Worm (Caenorhabditis elegans) whole organism, late embryonic: ENCODE data around the gene T26C12.1.

Experiments
- C08G9.2 ChIP-seq: sonication (generic microtip); optimal IDR thresholded peaks from 2 replicates; lab custom pipeline; 2016; ENCODE audit warnings: mild to moderate bottlenecking, missing genetic modification characterization, moderate library complexity, missing compliant biosample characterization
- C38D4.7 ChIP-seq: fragments of 200-800 bp; sonication (Bioruptor generic); optimal IDR thresholded peaks from 2 replicates; lab custom pipeline; 2018; ENCODE audit warnings: mild to moderate bottlenecking, missing genetic modification characterization, moderate library complexity, missing compliant biosample characterization
- F13H6.1 ChIP-seq: sonication (generic microtip); optimal IDR thresholded peaks from 2 replicates; lab custom pipeline; 2016; ENCODE audit warnings: missing genetic modification characterization, missing compliant biosample characterization
- K02D7.2 ChIP-seq: sonication (generic microtip); optimal IDR thresholded peaks from 2 replicates; lab custom pipeline; 2017; ENCODE audit warnings: mild to moderate bottlenecking, missing genetic modification characterization, missing compliant biosample characterization
- T23F11.4 ChIP-seq: fragments of 200-800 bp; sonication (Bioruptor generic); optimal IDR thresholded peaks from 2 replicates; lab custom pipeline; 2018; ENCODE audit warnings: mild to moderate bottlenecking, missing genetic modification characterization, missing compliant biosample characterization
- ahr-1 ChIP-seq: sonication (generic microtip); optimal IDR thresholded peaks from 2 replicates; lab custom pipeline; 2016; ENCODE audit warnings: missing genetic modification characterization, missing compliant biosample characterization
- ceh-14 ChIP-seq: sonication (generic microtip); optimal IDR thresholded peaks from 2 replicates; lab custom pipeline; 2016; ENCODE audit warnings: missing genotype, missing genetic modification characterization, missing compliant biosample characterization
- ceh-18 ChIP-seq: sonication (generic microtip); optimal IDR thresholded peaks from 2 replicates; lab custom pipeline; 2016; ENCODE audit warnings: missing genetic modification characterization, missing compliant biosample characterization
- ceh-34 ChIP-seq: sonication (generic microtip); optimal IDR thresholded peaks from 2 replicates; lab custom pipeline; 2016; ENCODE audit warnings: mild to moderate bottlenecking, missing genetic modification characterization, missing compliant biosample characterization
- ceh-48 ChIP-seq: sonication (generic microtip); optimal IDR thresholded peaks from 2 replicates; lab custom pipeline; 2016; ENCODE audit warnings: missing genetic modification characterization, inconsistent platforms, missing compliant biosample characterization
- ceh-9 ChIP-seq: sonication (generic microtip); optimal IDR thresholded peaks from 2 replicates; lab custom pipeline; 2016; ENCODE audit warnings: mild to moderate bottlenecking, missing genetic modification characterization, inconsistent platforms, missing compliant biosample characterization
- dve-1 ChIP-seq: sonication (generic microtip); optimal IDR thresholded peaks from 2 replicates; lab custom pipeline; 2017; ENCODE audit warnings: antibody characterized with exemption, mild to moderate bottlenecking, missing genetic modification characterization, missing compliant biosample characterization
- elt-2 ChIP-seq: sonication (generic microtip); optimal IDR thresholded peaks from 2 replicates; lab custom pipeline; 2016; ENCODE audit warnings: missing genetic modification reagents, missing genetic modification characterization, missing compliant biosample characterization
- elt-4 ChIP-seq: sonication (generic microtip); optimal IDR thresholded peaks from 2 replicates; lab custom pipeline; 2016; ENCODE audit warnings: missing genetic modification characterization, missing compliant biosample characterization
- ets-4 ChIP-seq: sonication (generic microtip); optimal IDR thresholded peaks from 2 replicates; lab custom pipeline; 2016; ENCODE audit warnings: missing genetic modification characterization, missing compliant biosample characterization
- eyg-1 ChIP-seq: sonication (generic microtip); optimal IDR thresholded peaks from 2 replicates; lab custom pipeline; 2016; ENCODE audit warnings: missing genotype, missing genetic modification characterization, missing compliant biosample characterization
- fax-1 ChIP-seq: sonication (generic microtip); optimal IDR thresholded peaks from 2 replicates; lab custom pipeline; 2016; ENCODE audit warnings: missing genotype, missing genetic modification characterization, missing compliant biosample characterization
- fkh-6 ChIP-seq: sonication (generic microtip); optimal IDR thresholded peaks from 2 replicates; lab custom pipeline; 2016; ENCODE audit warnings: missing genetic modification characterization, missing compliant biosample characterization
- gmeb-2 ChIP-seq: sonication (generic microtip); optimal IDR thresholded peaks from 2 replicates; lab custom pipeline; 2016; ENCODE audit warnings: missing genetic modification characterization, inconsistent platforms, missing compliant biosample characterization
- hlh-13 ChIP-seq: fragments of 200-800 bp; sonication (Bioruptor generic); optimal IDR thresholded peaks from 2 replicates; lab custom pipeline; 2018; ENCODE audit warnings: mild to moderate bottlenecking, missing genetic modification characterization, missing compliant biosample characterization
- hlh-15 ChIP-seq: sonication (generic microtip); optimal IDR thresholded peaks from 2 replicates; lab custom pipeline; 2016; ENCODE audit warnings: missing genetic modification characterization, missing compliant biosample characterization
- hlh-30 ChIP-seq: sonication (generic microtip); optimal IDR thresholded peaks from 2 replicates; lab custom pipeline; 2017; ENCODE audit warnings: antibody characterized with exemption, missing genetic modification characterization, missing compliant biosample characterization; ENCODE audit not compliant: insufficient read depth
- hlh-6 ChIP-seq: sonication (generic microtip); optimal IDR thresholded peaks from 2 replicates; lab custom pipeline; 2016; ENCODE audit warnings: missing genotype, missing genetic modification characterization, missing compliant biosample characterization
- lim-6 ChIP-seq: sonication (generic microtip); optimal IDR thresholded peaks from 2 replicates; lab custom pipeline; 2016; ENCODE audit warnings: missing genetic modification characterization, missing compliant biosample characterization
- lin-11 ChIP-seq: fragments of 200-800 bp; sonication (Bioruptor generic); optimal IDR thresholded peaks from 2 replicates; lab custom pipeline; 2018; ENCODE audit warnings: mild to moderate bottlenecking, missing genetic modification characterization, missing compliant biosample characterization
- madf-2 ChIP-seq: sonication (generic microtip); optimal IDR thresholded peaks from 2 replicates; lab custom pipeline; 2017; ENCODE audit warnings: missing genetic modification characterization, missing compliant biosample characterization
- nfya-1 ChIP-seq: sonication (generic microtip); optimal IDR thresholded peaks from 2 replicates; lab custom pipeline; 2017; ENCODE audit warnings: missing genetic modification characterization, mild to moderate bottlenecking, missing compliant biosample characterization, antibody characterized with exemption, moderate library complexity
- nhr-11 ChIP-seq: fragments of 150-350 bp; optimal IDR thresholded peaks from 2 replicates; lab custom pipeline; 2014; ENCODE audit warnings: missing biosample characterization, missing genetic modification characterization
- nhr-232 ChIP-seq: sonication (generic microtip); optimal IDR thresholded peaks from 2 replicates; lab custom pipeline; 2016; ENCODE audit warnings: missing genetic modification characterization, missing compliant biosample characterization
- pag-3 ChIP-seq: sonication (generic microtip); optimal IDR thresholded peaks from 2 replicates; lab custom pipeline; 2016; ENCODE audit warnings: missing compliant biosample characterization, missing genetic modification characterization, borderline replicate concordance
- pat-9 ChIP-seq: fragments of 200-800 bp; sonication (Bioruptor generic); optimal IDR thresholded peaks from 2 replicates; lab custom pipeline; 2018; ENCODE audit warnings: mild to moderate bottlenecking, missing genetic modification characterization, moderate library complexity, missing compliant biosample characterization
- pax-1 ChIP-seq: fragments of 150-350 bp; optimal IDR thresholded peaks from 2 replicates; lab custom pipeline; 2014; ENCODE audit warnings: missing biosample characterization, missing genetic modification characterization
- pha-2 ChIP-seq: sonication (generic microtip); optimal IDR thresholded peaks from 2 replicates; lab custom pipeline; 2017; ENCODE audit warnings: mild to moderate bottlenecking, missing genetic modification characterization, missing compliant biosample characterization
- pha-4 ChIP-seq: fragments of 150-350 bp; optimal IDR thresholded peaks from 2 replicates; lab custom pipeline; 2018; ENCODE audit warnings: missing biosample characterization, missing genetic modification reagents, missing genetic modification characterization
- pqm-1 ChIP-seq: sonication (generic microtip); optimal IDR thresholded peaks from 2 replicates; lab custom pipeline; 2016; ENCODE audit warnings: missing genetic modification characterization, missing compliant biosample characterization
- ref-2 ChIP-seq: sonication (generic microtip); optimal IDR thresholded peaks from 2 replicates; lab custom pipeline; 2016; ENCODE audit warnings: missing genetic modification characterization, missing compliant biosample characterization
- rnt-1 ChIP-seq: sonication (generic microtip); optimal IDR thresholded peaks from 2 replicates; lab custom pipeline; 2016; ENCODE audit warnings: missing genetic modification characterization, missing compliant biosample characterization
- sdc-2 ChIP-seq: sonication (generic microtip); optimal IDR thresholded peaks from 2 replicates; lab custom pipeline; 2016; ENCODE audit warnings: missing genotype, missing genetic modification characterization, missing compliant biosample characterization
- sox-2 ChIP-seq: fragments of 200-800 bp; sonication (Bioruptor generic); IDR thresholded peaks from 2 replicates; pipeline ENCODE4 v1.3.6; 2022; ENCODE audit warnings: missing genetic modification reagents, missing genetic modification characterization, missing compliant biosample characterization
- syd-9 ChIP-seq: sonication (generic microtip); optimal IDR thresholded peaks from 2 replicates; lab custom pipeline; 2016; ENCODE audit warnings: mild to moderate bottlenecking, missing genetic modification characterization, moderate library complexity, missing compliant biosample characterization
- tbx-2 ChIP-seq: sonication (generic microtip); optimal IDR thresholded peaks from 2 replicates; lab custom pipeline; 2016; ENCODE audit warnings: missing genetic modification characterization, missing compliant biosample characterization
- tbx-7 ChIP-seq: sonication (generic microtip); optimal IDR thresholded peaks from 2 replicates; lab custom pipeline; 2016; ENCODE audit warnings: missing genotype, missing genetic modification characterization, missing compliant biosample characterization
- unc-3 ChIP-seq, 2 experiments: fragments of 200-800 bp in 1 of 2; sonication (Bioruptor generic) in 1 of 2; sonication (generic microtip) in 1 of 2; conservative IDR thresholded peaks in 1 of 2; optimal IDR thresholded peaks in 1 of 2; 2 replicates each; pipeline versions ENCODE4 v1.3.6 to Lab custom; 2016 to 2022; ENCODE audit warnings: missing compliant biosample characterization in 2 of 2, missing genetic modification characterization in 2 of 2, missing genetic modification reagents in 1 of 2
- unc-42 ChIP-seq: sonication (generic microtip); optimal IDR thresholded peaks from 2 replicates; lab custom pipeline; 2016; ENCODE audit warnings: missing genotype, missing genetic modification characterization, missing compliant biosample characterization
- ztf-16 ChIP-seq: sonication (generic microtip); optimal IDR thresholded peaks from 2 replicates; lab custom pipeline; 2017; ENCODE audit warnings: missing genetic modification characterization, missing compliant biosample characterization

The T26C12.1 gene

ce11 chrIV:3227549-3228139 lies 31.1 kb upstream of the T26C12.1 start (continued):
- no peak for TF ChIP-seq hlh-13 (GFP tag; lab: Kevin White, UChicago)
- no peak for TF ChIP-seq hlh-6 (tag; lab: Kevin White, UChicago)
- no peak for TF ChIP-seq ahr-1
- TF ChIP-seq pha-2 (tag; lab: Kevin White, UChicago) = peak; percentile 61
- TF ChIP-seq hlh-15 (tag; lab: Kevin White, UChicago) = no peak
- no peak for TF ChIP-seq ceh-14 (tag; lab: Kevin White, UChicago)
- no peak for TF ChIP-seq pag-3
- no peak for TF ChIP-seq syd-9 (tag; lab: Kevin White, UChicago)
- no peak for TF ChIP-seq lim-6
- TF ChIP-seq C08G9.2 (tag; lab: Kevin White, UChicago) = no peak
- peak; percentile 43 for TF ChIP-seq sdc-2 (tag; lab: Kevin White, UChicago)
- TF ChIP-seq sox-2 (GFP tag; lab: Robert Waterston, UW) = no peak
- no peak for TF ChIP-seq K02D7.2 (tag; lab: Kevin White, UChicago)
- TF ChIP-seq fax-1 (tag; lab: Kevin White, UChicago) = no peak
- TF ChIP-seq ceh-34 (tag; lab: Kevin White, UChicago) = peak; percentile 63
- TF ChIP-seq pqm-1 (tag; lab: Kevin White, UChicago) = peak; percentile 72
- TF ChIP-seq pat-9 (tag; lab: Kevin White, UChicago) = peak; percentile 33
- peak; percentile 11 for TF ChIP-seq dve-1 (tag; lab: Kevin White, UChicago)

ce11 chrIV:3231644-3232043 lies 27.1 kb upstream of the T26C12.1 start:
- peak; percentile 21 for TF ChIP-seq nfya-1
- no peak for TF ChIP-seq hlh-30 (tag; lab: Kevin White, UChicago)
- TF ChIP-seq tbx-7 (tag; lab: Kevin White, UChicago) = no peak
- TF ChIP-seq fkh-6 (tag; lab: Kevin White, UChicago) = no peak
- TF ChIP-seq ceh-18 = peak; percentile 55
- TF ChIP-seq eyg-1 = no peak
- no peak for TF ChIP-seq F13H6.1 (tag; lab: Kevin White, UChicago)
- no peak for TF ChIP-seq ceh-48 (tag; lab: Kevin White, UChicago)
- peak; percentile 38 for TF ChIP-seq rnt-1 (tag; lab: Kevin White, UChicago)
- peak; percentile 53 for TF ChIP-seq tbx-2
- no peak for TF ChIP-seq C08G9.2 (tag; lab: Kevin White, UChicago)
- no peak for TF ChIP-seq unc-3 (GFP tag; conservative IDR thresholded peaks at IDR 0.05; lab: Robert Waterston, UW)
- no peak for TF ChIP-seq unc-3 (tag; optimal IDR thresholded peaks at IDR 0.05; lab: Kevin White, UChicago)
- TF ChIP-seq ref-2 (tag; lab: Kevin White, UChicago) = no peak
- peak; percentile 73 for TF ChIP-seq elt-2
- no peak for TF ChIP-seq elt-4 (tag; lab: Kevin White, UChicago)
- no peak for TF ChIP-seq gmeb-2 (tag; lab: Kevin White, UChicago)
- no peak for TF ChIP-seq hlh-13 (GFP tag; lab: Kevin White, UChicago)
- no peak for TF ChIP-seq lin-11 (tag; lab: Kevin White, UChicago)
- TF ChIP-seq ztf-16 = no peak
- TF ChIP-seq fax-1 (tag; lab: Kevin White, UChicago) = no peak
- TF ChIP-seq unc-42 = no peak
- no peak for TF ChIP-seq lim-6
- no peak for TF ChIP-seq nhr-11 (tag; lab: Kevin White, UChicago)
- TF ChIP-seq sdc-2 (tag; lab: Kevin White, UChicago) = no peak
- peak; percentile 27 for TF ChIP-seq pha-2 (tag; lab: Kevin White, UChicago)
- no peak for TF ChIP-seq ets-4 (tag; lab: Kevin White, UChicago)
- TF ChIP-seq dve-1 (tag; lab: Kevin White, UChicago) = no peak
- no peak for TF ChIP-seq K02D7.2 (tag; lab: Kevin White, UChicago)
- no peak for TF ChIP-seq syd-9 (tag; lab: Kevin White, UChicago)
- TF ChIP-seq T23F11.4 = no peak
- TF ChIP-seq C38D4.7 (GFP tag; lab: Kevin White, UChicago) = no peak
- no peak for TF ChIP-seq pax-1
- no peak for TF ChIP-seq ceh-9
- no peak for TF ChIP-seq nhr-232 (tag; lab: Kevin White, UChicago)
- TF ChIP-seq ceh-34 (tag; lab: Kevin White, UChicago) = peak; percentile 43
- no peak for TF ChIP-seq pat-9 (tag; lab: Kevin White, UChicago)
- TF ChIP-seq pha-4 (tag; lab: Kevin White, UChicago) = no peak
- no peak for TF ChIP-seq pag-3
- TF ChIP-seq madf-2 (tag; lab: Kevin White, UChicago) = no peak
